Fruit fly (Drosophila melanogaster) whole organism, embryonic: ENCODE data around the gene SkpD.

Experiments
- BEAF-32 ChIP-seq: fragments of 200-800 bp; sonication (Bioruptor generic); optimal IDR thresholded peaks from 3 replicates; lab custom pipeline; 2017; ENCODE audit warnings: missing biosample characterization, missing genetic modification characterization, mild to moderate bottlenecking, moderate library complexity, missing genetic modification reagents
- CG10147 ChIP-seq: fragments of 200-800 bp; sonication (Bioruptor generic); optimal IDR thresholded peaks from 2 replicates; lab custom pipeline; 2019; ENCODE audit warnings: missing biosample characterization, mild to moderate bottlenecking, missing genetic modification characterization, moderate library complexity
- CG10959 ChIP-seq: fragments of 200-800 bp; sonication (Bioruptor generic); IDR thresholded peaks from 2 replicates; pipeline ENCODE4 v1.3.6; 2022; ENCODE audit warnings: missing biosample characterization, missing genetic modification characterization
- CG10979 ChIP-seq: fragments of 200-800 bp; sonication (Bioruptor generic); optimal IDR thresholded peaks from 2 replicates; lab custom pipeline; 2018; ENCODE audit warnings: missing biosample characterization, mild to moderate bottlenecking, missing genetic modification characterization, moderate library complexity
- CG11504 ChIP-seq: fragments of 200-800 bp; sonication (Bioruptor generic); optimal IDR thresholded peaks from 3 replicates; lab custom pipeline; 2019; ENCODE audit warnings: missing biosample characterization, mild to moderate bottlenecking, missing genetic modification characterization, moderate library complexity
- CG12219 ChIP-seq: fragments of 200-800 bp; sonication (Bioruptor generic); optimal IDR thresholded peaks from 3 replicates; lab custom pipeline; 2018; ENCODE audit warnings: missing biosample characterization, mild to moderate bottlenecking, missing genetic modification characterization
- CG15011 ChIP-seq: fragments of 200-800 bp; sonication (Bioruptor generic); optimal IDR thresholded peaks from 3 replicates; lab custom pipeline; 2018; ENCODE audit warnings: missing biosample characterization, mild to moderate bottlenecking, missing genetic modification characterization
- CG17568 ChIP-seq: fragments of 200-800 bp; sonication (Bioruptor generic); optimal IDR thresholded peaks from 2 replicates; lab custom pipeline; 2018; ENCODE audit warnings: missing biosample characterization, mild to moderate bottlenecking, missing genetic modification characterization, moderate library complexity
- CG17912 ChIP-seq: fragments of 200-800 bp; sonication (Bioruptor generic); optimal IDR thresholded peaks from 2 replicates; lab custom pipeline; 2018; ENCODE audit warnings: missing biosample characterization, mild to moderate bottlenecking, missing genetic modification characterization
- CG18599 ChIP-seq: fragments of 200-800 bp; sonication (Bioruptor generic); optimal IDR thresholded peaks from 3 replicates; lab custom pipeline; 2017; ENCODE audit warnings: missing biosample characterization, missing genetic modification characterization, mild to moderate bottlenecking, moderate library complexity, missing genetic modification reagents
- CG2129 ChIP-seq: fragments of 200-800 bp; sonication (Bioruptor generic); IDR thresholded peaks from 2 replicates; pipeline ENCODE4 v1.3.6; 2022; ENCODE audit warnings: missing biosample characterization, missing genetic modification characterization; ENCODE audit not compliant: partially characterized antibody
- CG2202 ChIP-seq: fragments of 200-800 bp; sonication (Bioruptor generic); optimal IDR thresholded peaks from 2 replicates; lab custom pipeline; 2018; ENCODE audit warnings: missing biosample characterization, mild to moderate bottlenecking, missing genetic modification characterization
- CG30403 ChIP-seq: fragments of 200-800 bp; sonication (Bioruptor generic); optimal IDR thresholded peaks from 3 replicates; lab custom pipeline; 2016; ENCODE audit warnings: missing biosample characterization, missing genetic modification characterization
- CG5953 ChIP-seq: fragments of 200-800 bp; sonication (Bioruptor generic); IDR thresholded peaks from 2 replicates; pipeline ENCODE4 v1.3.6; 2022; ENCODE audit warnings: missing biosample characterization, missing genetic modification characterization
- CG6689 ChIP-seq: fragments of 200-800 bp; sonication (Bioruptor generic); IDR thresholded peaks from 2 replicates; pipeline ENCODE4 v1.3.6; 2022; ENCODE audit warnings: missing biosample characterization, missing genetic modification characterization
- CG6813 ChIP-seq: fragments of 200-800 bp; sonication (Bioruptor generic); optimal IDR thresholded peaks from 2 replicates; lab custom pipeline; 2017; ENCODE audit warnings: missing biosample characterization, missing genetic modification characterization, mild to moderate bottlenecking, moderate library complexity, missing genetic modification reagents
- CG8388 ChIP-seq: fragments of 200-800 bp; sonication (Bioruptor generic); optimal IDR thresholded peaks from 2 replicates; lab custom pipeline; 2019; ENCODE audit warnings: missing biosample characterization, mild to moderate bottlenecking, missing genetic modification characterization, moderate library complexity
- CG9437 ChIP-seq: fragments of 200-800 bp; sonication (Bioruptor generic); optimal IDR thresholded peaks from 2 replicates; lab custom pipeline; 2018; ENCODE audit warnings: missing biosample characterization, mild to moderate bottlenecking, missing genetic modification characterization
- CG9727 ChIP-seq: fragments of 200-800 bp; sonication (Bioruptor generic); optimal IDR thresholded peaks from 3 replicates; lab custom pipeline; 2017; ENCODE audit warnings: missing biosample characterization, mild to moderate bottlenecking, missing genetic modification characterization
- Dip2 ChIP-seq: fragments of 200-800 bp; sonication (Bioruptor generic); IDR thresholded peaks from 2 replicates; pipeline ENCODE4 v1.3.6; 2022; ENCODE audit warnings: missing biosample characterization, missing genetic modification characterization
- Hr3 ChIP-seq: fragments of 200-800 bp; sonication (Bioruptor generic); optimal IDR thresholded peaks from 3 replicates; lab custom pipeline; 2016; ENCODE audit warnings: missing biosample characterization, missing genetic modification characterization
- Hr78 ChIP-seq, 2 experiments: fragments of 200-800 bp in 1 of 2; fragments of >200 bp in 1 of 2; sonication (Bioruptor generic) in 1 of 2; optimal IDR thresholded peaks; 2 replicates each; lab custom pipeline; 2017 to 2019; ENCODE audit warnings: missing biosample characterization in 2 of 2, missing genetic modification characterization in 2 of 2, mild to moderate bottlenecking in 1 of 2, moderate library complexity in 1 of 2
- Mad ChIP-seq: fragments of 200-800 bp; sonication (Bioruptor generic); optimal IDR thresholded peaks from 2 replicates; lab custom pipeline; 2016; ENCODE audit warnings: missing biosample characterization, missing genetic modification characterization
- Myb ChIP-seq: fragments of 200-800 bp; sonication (Bioruptor generic); optimal IDR thresholded peaks from 2 replicates; lab custom pipeline; 2016; ENCODE audit warnings: missing biosample characterization, missing genetic modification characterization
- Ravus ChIP-seq: fragments of 200-800 bp; sonication (Bioruptor generic); IDR thresholded peaks from 2 replicates; pipeline ENCODE4 v1.3.6; 2022; ENCODE audit warnings: missing biosample characterization, missing genetic modification characterization
- Sin3A ChIP-seq: fragments of >200 bp; optimal IDR thresholded peaks from 2 replicates; lab custom pipeline; 2018
- YL-1 ChIP-seq: fragments of 200-800 bp; sonication (Bioruptor generic); optimal IDR thresholded peaks from 3 replicates; lab custom pipeline; 2017; ENCODE audit warnings: missing biosample characterization, mild to moderate bottlenecking, missing genetic modification characterization
- az2 ChIP-seq: fragments of 200-800 bp; sonication (Bioruptor generic); optimal IDR thresholded peaks from 3 replicates; lab custom pipeline; 2016; ENCODE audit warnings: missing biosample characterization, missing genetic modification characterization
- bowl ChIP-seq: fragments of 200-800 bp; sonication (Bioruptor generic); IDR thresholded peaks from 2 replicates; pipeline ENCODE4 v1.3.6; 2022; ENCODE audit warnings: missing biosample characterization, missing genetic modification characterization
- btn ChIP-seq: fragments of 200-800 bp; sonication (Bioruptor generic); optimal IDR thresholded peaks from 2 replicates; lab custom pipeline; 2016; ENCODE audit warnings: missing biosample characterization, missing genetic modification characterization
- cg ChIP-seq: fragments of 200-800 bp; sonication (Bioruptor generic); optimal IDR thresholded peaks from 3 replicates; lab custom pipeline; 2019; ENCODE audit warnings: missing biosample characterization, mild to moderate bottlenecking, missing genetic modification characterization, moderate library complexity
- chinmo ChIP-seq: fragments of 200-800 bp; sonication (Bioruptor generic); IDR thresholded peaks from 4 replicates; pipeline ENCODE4 v1.3.6; 2022; ENCODE audit warnings: missing biosample characterization, missing genetic modification characterization; ENCODE audit not compliant: partially characterized antibody
- cwo ChIP-seq: fragments of 200-800 bp; sonication (Bioruptor generic); optimal IDR thresholded peaks from 3 replicates; lab custom pipeline; 2017; ENCODE audit warnings: missing biosample characterization, missing genetic modification characterization, mild to moderate bottlenecking, moderate library complexity, missing genetic modification reagents
- dan ChIP-seq: fragments of 200-800 bp; sonication (Bioruptor generic); IDR thresholded peaks from 2 replicates; pipeline ENCODE4 v1.3.6; 2022; ENCODE audit warnings: missing biosample characterization, missing genetic modification characterization
- dpn ChIP-seq, 2 experiments: fragments of 200-800 bp; sonication (Bioruptor generic); optimal IDR thresholded peaks; 3 replicates each; lab custom pipeline; 2016; ENCODE audit warnings: missing biosample characterization in 2 of 2, missing genetic modification characterization in 2 of 2
- emc ChIP-seq: fragments of 200-800 bp; sonication (Bioruptor generic); optimal IDR thresholded peaks from 2 replicates; lab custom pipeline; 2016; ENCODE audit warnings: missing biosample characterization, missing genetic modification characterization
- gsb ChIP-seq: fragments of 200-800 bp; sonication (Bioruptor generic); IDR thresholded peaks from 2 replicates; pipeline ENCODE4 v1.3.6; 2022; ENCODE audit warnings: missing biosample characterization, missing genetic modification characterization
- lmd ChIP-seq: fragments of 200-800 bp; sonication (Bioruptor generic); IDR thresholded peaks from 2 replicates; pipeline ENCODE4 v1.3.6; 2022; ENCODE audit warnings: missing biosample characterization, missing genetic modification characterization
- oc ChIP-seq: fragments of 200-800 bp; sonication (Bioruptor generic); optimal IDR thresholded peaks from 2 replicates; lab custom pipeline; 2018; ENCODE audit warnings: missing biosample characterization, mild to moderate bottlenecking, missing genetic modification characterization, moderate library complexity
- onecut ChIP-seq: fragments of 200-800 bp; sonication (Bioruptor generic); IDR thresholded peaks from 2 replicates; pipeline ENCODE4 v1.3.6; 2022; ENCODE audit warnings: missing biosample characterization, missing genetic modification characterization
- pnt ChIP-seq: fragments of 200-800 bp; sonication (Bioruptor generic); optimal IDR thresholded peaks from 3 replicates; lab custom pipeline; 2016; ENCODE audit warnings: missing biosample characterization, missing genetic modification characterization
- prd ChIP-seq, 3 experiments: fragments of >200 bp in 2 of 3; fragments of 200-800 bp in 1 of 3; sonication (Bioruptor generic) in 1 of 3; optimal IDR thresholded peaks in 2 of 3; IDR thresholded peaks in 1 of 3; 2 replicates in 2 of 3; 3 replicates in 1 of 3; pipeline versions ENCODE4 v1.3.6 to Lab custom; 2017 to 2022; ENCODE audit warnings: missing biosample characterization in 1 of 3, missing genetic modification characterization in 1 of 3
- run ChIP-seq: fragments of 200-800 bp; sonication (Bioruptor generic); optimal IDR thresholded peaks from 3 replicates; lab custom pipeline; 2018; ENCODE audit warnings: missing biosample characterization, mild to moderate bottlenecking, missing genetic modification characterization
- salm ChIP-seq: fragments of 200-800 bp; sonication (Bioruptor generic); optimal IDR thresholded peaks from 2 replicates; lab custom pipeline; 2018; ENCODE audit warnings: missing biosample characterization, mild to moderate bottlenecking, missing genetic modification characterization
- schlank ChIP-seq: fragments of 200-800 bp; sonication (Bioruptor generic); optimal IDR thresholded peaks from 2 replicates; lab custom pipeline; 2018; ENCODE audit warnings: missing biosample characterization, mild to moderate bottlenecking, missing genetic modification characterization
- sd ChIP-seq: fragments of 200-800 bp; sonication (Bioruptor generic); optimal IDR thresholded peaks from 3 replicates; lab custom pipeline; 2018; ENCODE audit warnings: missing biosample characterization, mild to moderate bottlenecking, missing genetic modification characterization, moderate library complexity
- seq ChIP-seq: fragments of 200-800 bp; sonication (Bioruptor generic); IDR thresholded peaks from 2 replicates; pipeline ENCODE4 v1.3.6; 2022; ENCODE audit warnings: missing biosample characterization, missing genetic modification characterization
- so ChIP-seq: fragments of 200-800 bp; sonication (Bioruptor generic); IDR thresholded peaks from 3 replicates; pipeline ENCODE4 v1.3.6; 2022; ENCODE audit warnings: missing biosample characterization, missing genetic modification characterization
- usp ChIP-seq: fragments of >200 bp; optimal IDR thresholded peaks from 2 replicates; lab custom pipeline; 2017; ENCODE audit warnings: missing biosample characterization, missing genetic modification characterization
- wdn ChIP-seq: fragments of 200-800 bp; sonication (Bioruptor generic); IDR thresholded peaks from 2 replicates; pipeline ENCODE4 v1.3.6; 2022; ENCODE audit warnings: missing biosample characterization, missing genetic modification characterization

SkpD gene

dm6 chrX:19848342-19848793 lies 35.8 kb downstream of the SkpD start (continued):
- peak; percentile 49 for TF ChIP-seq schlank (tag; lab: Kevin White, UChicago)
- TF ChIP-seq CG17568 (GFP tag; lab: Kevin White, UChicago) = no peak
- no peak for TF ChIP-seq Hr78 (GFP tag; optimal IDR thresholded peaks at IDR 0.05; lab: Kevin White, UChicago)
- peak; percentile 40 for TF ChIP-seq cg
- peak; percentile 75 for TF ChIP-seq pnt (GFP tag; lab: Kevin White, UChicago)
- no peak for TF ChIP-seq usp (GFP tag; lab: Kevin White, UChicago)
- TF ChIP-seq dan (GFP tag; lab: Robert Waterston, UW) = no peak
- peak; percentile 22 for TF ChIP-seq CG17912 (GFP tag; lab: Kevin White, UChicago)
- TF ChIP-seq CG5953 (GFP tag; lab: Robert Waterston, UW) = peak; percentile 76
- TF ChIP-seq az2 (GFP tag; lab: Kevin White, UChicago) = peak; percentile 78
- TF ChIP-seq dpn (GFP tag; optimal IDR thresholded peaks at IDR 0.05; lab: Kevin White, UChicago) = peak; percentile 75 to 76
- TF ChIP-seq gsb (GFP tag; lab: Robert Waterston, UW) = 0 out of 2 replicates have a peak, but pooled peaks have one; percentile 39
- no peak for TF ChIP-seq prd (optimal IDR thresholded peaks at IDR 0.05; lab: Kevin White, UChicago)
- TF ChIP-seq prd (GFP tag; IDR thresholded peaks at IDR 0.05; lab: Robert Waterston, UW) = peak; percentile 85
- TF ChIP-seq onecut (GFP tag; lab: Robert Waterston, UW) = no peak; the same call in none of the 2 replicates
- no peak for TF ChIP-seq Dip2 (GFP tag; lab: Robert Waterston, UW)
- TF ChIP-seq so (GFP tag; lab: Robert Waterston, UW) = peak; percentile 78
- TF ChIP-seq CG8388 = peak; percentile 55
- peak; percentile 11 for TF ChIP-seq emc (GFP tag; lab: Kevin White, UChicago)
- peak; percentile 33 for TF ChIP-seq BEAF-32 (GFP tag; lab: Kevin White, UChicago)
- peak; percentile 99 for TF ChIP-seq CG9437 (GFP tag; lab: Kevin White, UChicago)
- peak; percentile 74 for TF ChIP-seq lmd (GFP tag; lab: Robert Waterston, UW)
- peak; percentile 51; the same call in 1 of the 2 replicates for TF ChIP-seq wdn (GFP tag; lab: Robert Waterston, UW)
- TF ChIP-seq CG2129 = no peak
- no peak for TF ChIP-seq salm (tag; lab: Kevin White, UChicago)
- TF ChIP-seq CG12219 (GFP tag; lab: Kevin White, UChicago) = peak; percentile 57
- TF ChIP-seq seq (GFP tag; lab: Robert Waterston, UW) = peak; percentile 72
- TF ChIP-seq chinmo (GFP tag; lab: Robert Waterston, UW) = peak; percentile 96
- no peak; the same call in 1 of the 2 replicates for TF ChIP-seq Ravus (GFP tag; lab: Robert Waterston, UW)
- TF ChIP-seq Hr3 (GFP tag; lab: Kevin White, UChicago) = peak; percentile 61
- peak; percentile 35 for TF ChIP-seq CG10147
- peak; percentile 53 for TF ChIP-seq CG9727 (GFP tag; lab: Kevin White, UChicago)
- TF ChIP-seq CG6813 (GFP tag; lab: Kevin White, UChicago) = peak; percentile 58
- peak; percentile 33 for TF ChIP-seq Myb
- no peak; the same call in 1 of the 2 replicates for TF ChIP-seq bowl (GFP tag; lab: Robert Waterston, UW)
- TF ChIP-seq CG10959 (GFP tag; lab: Robert Waterston, UW) = peak; percentile 43; the same call in 1 of the 2 replicates
- no peak for TF ChIP-seq Sin3A (lab: Kevin White, UChicago)
- peak; percentile 25 for TF ChIP-seq oc
- peak; percentile 7 for TF ChIP-seq run (tag; lab: Kevin White, UChicago)
- TF ChIP-seq btn (GFP tag; lab: Kevin White, UChicago) = peak; percentile 57
- peak; percentile 24 for TF ChIP-seq cwo
- peak; percentile 64; the same call in 1 of the 2 replicates for TF ChIP-seq CG6689
- peak; percentile 10 for TF ChIP-seq YL-1
- peak; percentile 74 for TF ChIP-seq CG11504 (tag; lab: Kevin White, UChicago)
- TF ChIP-seq Mad (GFP tag; lab: Kevin White, UChicago) = peak; percentile 67
- peak; percentile 62 for TF ChIP-seq CG10979
- peak; percentile 82 for TF ChIP-seq CG30403 (GFP tag; lab: Kevin White, UChicago)
- TF ChIP-seq CG15011 (GFP tag; lab: Kevin White, UChicago) = no peak
- TF ChIP-seq sd = peak; percentile 38
- peak; percentile 69 for TF ChIP-seq CG18599 (GFP tag; lab: Kevin White, UChicago)
- TF ChIP-seq CG2202 = peak; percentile 3
